Worm (Caenorhabditis elegans): ENCODE data around the gene C54F6.20.

- TF ChIP-seq nhr-76 (tag; optimal IDR thresholded peaks at IDR 0.05) (no peak), elt-3 (tag; optimal IDR thresholded peaks at IDR 0.05) (no peak), snpc-4 (tag; optimal IDR thresholded peaks at IDR 0.05) (no peak), mep-1 (tag; optimal IDR thresholded peaks at IDR 0.05) (no peak), lin-13 (tag; optimal IDR thresholded peaks at IDR 0.05) (no peak), unc-39 (tag; optimal IDR thresholded peaks at IDR 0.05) (no peak), pha-4 (tag; optimal IDR thresholded peaks at IDR 0.05) (no peak), unc-120 (tag; optimal IDR thresholded peaks at IDR 0.05; ENCODE audit: poor library complexity, severe bottlenecking) (no peak), unc-62 (GFP tag; optimal IDR thresholded peaks at IDR 0.05) (no peak), blmp-1 (tag; optimal IDR thresholded peaks at IDR 0.05) (no peak)
Measured at ce11 chrV:7570290-7570689, 45.7 kb downstream of the C54F6.20 start, which contains the start of gene clec-212.
